Worm (Caenorhabditis elegans): ENCODE results near the gene F57A8.7.

F57A8.7 gene

ce11 chrV:10046503-10046902 lies 29.0 kb upstream of the F57A8.7 start:
- no peak for TF ChIP-seq unc-130 (tag; optimal IDR thresholded peaks at IDR 0.05)
- peak in 1 of 6 experiments; percentile 37 for TF ChIP-seq elt-3 (tag; optimal IDR thresholded peaks at IDR 0.05)
- no peak for TF ChIP-seq isw-1 (GFP tag; IDR thresholded peaks at IDR 0.05)
- no peak for TF ChIP-seq nhr-90 (tag; optimal IDR thresholded peaks at IDR 0.05; ENCODE audit: poor library complexity)
- TF ChIP-seq lin-13 (GFP tag; optimal IDR thresholded peaks at IDR 0.05): no peak
- TF ChIP-seq lin-39 (tag; optimal IDR thresholded peaks at IDR 0.05): no peak
- TF ChIP-seq efl-3 (GFP tag; optimal IDR thresholded peaks at IDR 0.05): no peak
- no peak for TF ChIP-seq elt-2 (tag; optimal IDR thresholded peaks at IDR 0.05)
- TF ChIP-seq ceh-88 (GFP tag; IDR thresholded peaks at IDR 0.05): no peak
- no peak for TF ChIP-seq pax-3 (tag; optimal IDR thresholded peaks at IDR 0.05)
- no peak for TF ChIP-seq nhr-76 (tag; optimal IDR thresholded peaks at IDR 0.05)
- no peak for TF ChIP-seq ces-1 (GFP tag; optimal IDR thresholded peaks at IDR 0.05)
- TF ChIP-seq unc-86 (tag; optimal IDR thresholded peaks at IDR 0.05): no peak
- no peak for TF ChIP-seq alr-1 (tag; optimal IDR thresholded peaks at IDR 0.05; ENCODE audit: borderline replicate concordance)
- TF ChIP-seq skn-1 (tag; optimal IDR thresholded peaks at IDR 0.05): no peak
- no peak for TF ChIP-seq fos-1 (tag; optimal IDR thresholded peaks at IDR 0.05)
- TF ChIP-seq nhr-85 (tag): peak; percentile 76
- no peak for TF ChIP-seq snpc-4 (tag; optimal IDR thresholded peaks at IDR 0.05)
- no peak for TF ChIP-seq nhr-71 (tag; optimal IDR thresholded peaks at IDR 0.05)
- no peak for TF ChIP-seq rnt-1 (tag; optimal IDR thresholded peaks at IDR 0.05)
- peak in 1 of 2 experiments; percentile 16 for TF ChIP-seq lin-35 (GFP tag; optimal IDR thresholded peaks at IDR 0.05)
- no peak for TF ChIP-seq mef-2 (tag; optimal IDR thresholded peaks at IDR 0.05)
- no peak for TF ChIP-seq F16B12.6 (tag; optimal IDR thresholded peaks at IDR 0.05)
- TF ChIP-seq lsy-2 (tag; optimal IDR thresholded peaks at IDR 0.05): peak in 1 of 2 experiments; percentile 36
- peak; percentile 54 for TF ChIP-seq lin-14 (GFP tag; optimal IDR thresholded peaks at IDR 0.05)
- TF ChIP-seq ets-5 (GFP tag; IDR thresholded peaks at IDR 0.05): no peak
- TF ChIP-seq pag-3 (tag; optimal IDR thresholded peaks at IDR 0.05; ENCODE audit: borderline replicate concordance, insufficient read depth): no peak
- no peak for TF ChIP-seq nhr-28 (tag; optimal IDR thresholded peaks at IDR 0.05)
- TF ChIP-seq ceh-8 (GFP tag; optimal IDR thresholded peaks at IDR 0.05): no peak
- no peak for TF ChIP-seq dpl-1 (GFP tag; optimal IDR thresholded peaks at IDR 0.05)
- TF ChIP-seq unc-98 (GFP tag; IDR thresholded peaks at IDR 0.05): no peak
- TF ChIP-seq nhr-20 (tag; optimal IDR thresholded peaks at IDR 0.05): peak; percentile 10
- TF ChIP-seq C04F5.9 (tag; optimal IDR thresholded peaks at IDR 0.05): no peak
- no peak for TF ChIP-seq nhr-12 (tag; optimal IDR thresholded peaks at IDR 0.05)
- TF ChIP-seq hpl-2 (GFP tag; optimal IDR thresholded peaks at IDR 0.05): no peak
- no peak for TF ChIP-seq hlh-17 (GFP tag; optimal IDR thresholded peaks at IDR 0.05; ENCODE audit: borderline replicate concordance)
- no peak for TF ChIP-seq egl-13 (tag; optimal IDR thresholded peaks at IDR 0.05)
- peak; percentile 79 for TF ChIP-seq blmp-1 (tag; optimal IDR thresholded peaks at IDR 0.05)
- TF ChIP-seq mep-1 (tag; optimal IDR thresholded peaks at IDR 0.05): peak; percentile 51
- no peak for TF ChIP-seq efl-1 (optimal IDR thresholded peaks at IDR 0.05)
- TF ChIP-seq efl-1 (GFP tag; optimal IDR thresholded peaks at IDR 0.05 in 1 of 2): peak in 1 of 2 experiments; percentile 72
- no peak for TF ChIP-seq unc-62 (GFP tag; optimal IDR thresholded peaks at IDR 0.05)
- no peak for TF ChIP-seq vab-15 (tag; optimal IDR thresholded peaks at IDR 0.05)
- TF ChIP-seq fkh-8 (tag; optimal IDR thresholded peaks at IDR 0.05): no peak
- no peak for TF ChIP-seq nhr-84 (tag; optimal IDR thresholded peaks at IDR 0.05)
- TF ChIP-seq C34B4.2 (tag; optimal IDR thresholded peaks at IDR 0.05): no peak
- peak; percentile 24 for TF ChIP-seq xbp-1 (tag; optimal IDR thresholded peaks at IDR 0.05)
- no peak for TF ChIP-seq fkh-10 (GFP tag; optimal IDR thresholded peaks at IDR 0.05)
- TF ChIP-seq tbx-2 (tag; optimal IDR thresholded peaks at IDR 0.05): no peak
- no peak for TF ChIP-seq sox-4 (tag; optimal IDR thresholded peaks at IDR 0.05)
- no peak for TF ChIP-seq ama-1 (optimal IDR thresholded peaks at IDR 0.05)
- TF ChIP-seq aha-1 (tag; optimal IDR thresholded peaks at IDR 0.05): no peak
- no peak for TF ChIP-seq ztf-11 (tag; optimal IDR thresholded peaks at IDR 0.05)
- TF ChIP-seq snu-23 (GFP tag; optimal IDR thresholded peaks at IDR 0.05): peak; percentile 1
